Worm (Caenorhabditis elegans) whole organism, young adult: ENCODE measurements around the gene Y111B2A.12.
A peak's percentile ranks its signal among the peaks of the same experiment; 100 is the strongest.

ENCODE experiments used
- B0336.3 ChIP-seq: fragments of 200-800 bp; sonication (Bioruptor generic); IDR thresholded peaks from 2 replicates; pipeline ENCODE4 v1.3.6; 2022; ENCODE audit warnings: missing genetic modification characterization, missing compliant biosample characterization
- C06A6.2 ChIP-seq: fragments of 200-800 bp; sonication (Bioruptor generic); conservative IDR thresholded peaks from 2 replicates; pipeline ENCODE4 v1.3.6; 2022; ENCODE audit warnings: missing genetic modification characterization, missing compliant biosample characterization
- D2030.7 ChIP-seq: fragments of 200-800 bp; sonication (Bioruptor generic); IDR thresholded peaks from 2 replicates; pipeline ENCODE4 v1.3.6; 2022; ENCODE audit warnings: missing genetic modification reagents, missing genetic modification characterization, missing compliant biosample characterization
- F39B2.1 ChIP-seq: fragments of 200-800 bp; sonication (Bioruptor generic); IDR thresholded peaks from 2 replicates; pipeline ENCODE4 v1.3.6; 2022; ENCODE audit warnings: missing genetic modification reagents, missing genetic modification characterization, missing compliant biosample characterization
- F55B11.4 ChIP-seq: sonication (generic microtip); optimal IDR thresholded peaks from 2 replicates; lab custom pipeline; 2016; ENCODE audit warnings: missing compliant biosample characterization, missing genetic modification characterization, borderline replicate concordance; ENCODE audit not compliant: insufficient read depth
- F57A8.1 ChIP-seq: fragments of 200-800 bp; sonication (Bioruptor generic); optimal IDR thresholded peaks from 2 replicates; lab custom pipeline; 2018; ENCODE audit warnings: mild to moderate bottlenecking, missing genetic modification characterization, moderate library complexity, missing compliant biosample characterization
- Y53F4B.3 ChIP-seq: fragments of 200-800 bp; sonication (Bioruptor generic); IDR thresholded peaks from 2 replicates; pipeline ENCODE4 v1.3.6; 2022; ENCODE audit warnings: missing genetic modification reagents, missing genetic modification characterization, missing compliant biosample characterization
- Y79H2A.3 ChIP-seq: fragments of 200-800 bp; sonication (Bioruptor generic); conservative IDR thresholded peaks from 2 replicates; pipeline ENCODE4 v1.3.6; 2022; ENCODE audit warnings: missing genetic modification reagents, missing genetic modification characterization, missing compliant biosample characterization
- ZK185.1 ChIP-seq: sonication (generic microtip); optimal IDR thresholded peaks from 2 replicates; lab custom pipeline; 2016; ENCODE audit warnings: mild to moderate bottlenecking, missing genetic modification characterization, missing compliant biosample characterization; ENCODE audit not compliant: poor library complexity, severe bottlenecking
- ama-1 ChIP-seq, 3 experiments: fragments of 150-350 bp in 1 of 3; sonication (generic microtip) in 2 of 3; optimal IDR thresholded peaks; 2 replicates each; lab custom pipeline; 2014 to 2018; ENCODE audit warnings: missing biosample characterization in 2 of 3, missing genetic modification characterization in 2 of 3, missing genetic modification reagents in 2 of 3
- aptf-3 ChIP-seq: fragments of 200-800 bp; sonication (Bioruptor generic); IDR thresholded peaks from 2 replicates; pipeline ENCODE4 v1.3.6; 2022; ENCODE audit warnings: missing genetic modification characterization, missing compliant biosample characterization
- attf-3 ChIP-seq: fragments of 200-800 bp; sonication (Bioruptor generic); conservative IDR thresholded peaks from 2 replicates; pipeline ENCODE4 v1.3.6; 2022; ENCODE audit warnings: missing genetic modification reagents, missing genetic modification characterization, missing compliant biosample characterization
- attf-6 ChIP-seq: fragments of 200-800 bp; sonication (Bioruptor generic); IDR thresholded peaks from 2 replicates; pipeline ENCODE4 v1.3.6; 2022; ENCODE audit warnings: missing genetic modification reagents, missing genetic modification characterization, missing compliant biosample characterization
- bed-2 ChIP-seq: fragments of 200-800 bp; sonication (Bioruptor generic); IDR thresholded peaks from 2 replicates; pipeline ENCODE4 v1.3.6; 2022; ENCODE audit warnings: missing genetic modification reagents, missing genetic modification characterization, missing compliant biosample characterization
- ceh-100 ChIP-seq: fragments of 200-800 bp; sonication (Bioruptor generic); IDR thresholded peaks from 2 replicates; pipeline ENCODE4 v1.3.6; 2022; ENCODE audit warnings: missing genetic modification reagents, missing genetic modification characterization, missing compliant biosample characterization
- ceh-58 ChIP-seq: fragments of 200-800 bp; sonication (Bioruptor generic); IDR thresholded peaks from 2 replicates; pipeline ENCODE4 v1.3.6; 2022; ENCODE audit warnings: missing genetic modification characterization, missing compliant biosample characterization
- ceh-91 ChIP-seq: fragments of 200-800 bp; sonication (Bioruptor generic); IDR thresholded peaks from 2 replicates; pipeline ENCODE4 v1.3.6; 2022; ENCODE audit warnings: missing genetic modification reagents, missing genetic modification characterization, missing compliant biosample characterization
- efl-1 ChIP-seq: fragments of 150-350 bp; optimal IDR thresholded peaks from 2 replicates; lab custom pipeline; 2014; ENCODE audit warnings: missing biosample characterization, missing genetic modification reagents, missing genetic modification characterization
- fkh-3 ChIP-seq: sonication (generic microtip); optimal IDR thresholded peaks from 2 replicates; lab custom pipeline; 2016; ENCODE audit warnings: mild to moderate bottlenecking, missing genetic modification characterization, missing compliant biosample characterization
- him-1 ChIP-seq: sonication (generic microtip); optimal IDR thresholded peaks from 2 replicates; lab custom pipeline; 2016; ENCODE audit warnings: missing genotype, missing genetic modification reagents, missing genetic modification characterization, missing compliant biosample characterization
- hlh-26 ChIP-seq: fragments of 200-800 bp; sonication (Bioruptor generic); conservative IDR thresholded peaks from 2 replicates; pipeline ENCODE4 v1.3.6; 2022; ENCODE audit warnings: missing genetic modification reagents, missing genetic modification characterization, missing compliant biosample characterization
- hrde-1 ChIP-seq: sonication (generic microtip); optimal IDR thresholded peaks from 2 replicates; lab custom pipeline; 2016; ENCODE audit warnings: missing genetic modification characterization, mild to moderate bottlenecking, missing compliant biosample characterization, moderate library complexity, missing genotype, missing genetic modification reagents, borderline replicate concordance
- hsf-1 ChIP-seq: fragments of 200-800 bp; sonication (Bioruptor generic); IDR thresholded peaks from 2 replicates; pipeline ENCODE4 v1.3.6; 2022; ENCODE audit warnings: missing genetic modification reagents, missing genetic modification characterization, missing compliant biosample characterization
- lag-1 ChIP-seq: fragments of 200-800 bp; sonication (Bioruptor generic); IDR thresholded peaks from 2 replicates; pipeline ENCODE4 v1.3.6; 2022; ENCODE audit warnings: missing genetic modification reagents, missing genetic modification characterization, missing compliant biosample characterization
- let-526 ChIP-seq: fragments of 200-800 bp; sonication (Bioruptor generic); IDR thresholded peaks from 2 replicates; pipeline ENCODE4 v1.3.6; 2022; ENCODE audit warnings: missing genetic modification reagents, missing genetic modification characterization, missing compliant biosample characterization
- lir-1 ChIP-seq: fragments of 200-800 bp; sonication (Bioruptor generic); conservative IDR thresholded peaks from 2 replicates; pipeline ENCODE4 v1.3.6; 2022; ENCODE audit warnings: missing genetic modification reagents, missing genetic modification characterization, missing compliant biosample characterization
- mcd-1 ChIP-seq: fragments of 200-800 bp; sonication (Bioruptor generic); IDR thresholded peaks from 2 replicates; pipeline ENCODE4 v1.3.6; 2022; ENCODE audit warnings: missing genetic modification reagents, missing genetic modification characterization, missing compliant biosample characterization
- mel-28 ChIP-seq: sonication (generic microtip); optimal IDR thresholded peaks from 2 replicates; lab custom pipeline; 2016; ENCODE audit warnings: borderline replicate concordance, mild to moderate bottlenecking, missing genetic modification characterization, missing compliant biosample characterization
- mxl-1 ChIP-seq: sonication (generic microtip); optimal IDR thresholded peaks from 2 replicates; lab custom pipeline; 2016; ENCODE audit warnings: missing genetic modification characterization, missing compliant biosample characterization
- nfya-2 ChIP-seq: fragments of 200-800 bp; sonication (Bioruptor generic); IDR thresholded peaks from 2 replicates; pipeline ENCODE4 v1.3.6; 2022; ENCODE audit warnings: missing genetic modification reagents, missing genetic modification characterization, missing compliant biosample characterization
- nhr-120 ChIP-seq: fragments of 200-800 bp; sonication (Bioruptor generic); IDR thresholded peaks from 2 replicates; pipeline ENCODE4 v1.3.6; 2022; ENCODE audit warnings: missing genetic modification characterization, missing compliant biosample characterization
- nhr-80 ChIP-seq: sonication (generic microtip); optimal IDR thresholded peaks from 2 replicates; lab custom pipeline; 2016; ENCODE audit warnings: missing genetic modification characterization, missing compliant biosample characterization
- nhr-90 ChIP-seq: sonication (generic microtip); optimal IDR thresholded peaks from 2 replicates; lab custom pipeline; 2016; ENCODE audit warnings: missing genotype, mild to moderate bottlenecking, missing genetic modification characterization, missing compliant biosample characterization
- pbrm-1 ChIP-seq: fragments of 200-800 bp; sonication (Bioruptor generic); IDR thresholded peaks from 2 replicates; pipeline ENCODE4 v1.3.6; 2022; ENCODE audit warnings: missing genetic modification reagents, missing genetic modification characterization, missing compliant biosample characterization
- rec-8 ChIP-seq, 2 experiments: sonication (generic microtip); optimal IDR thresholded peaks; 2 replicates each; lab custom pipeline; 2016; ENCODE audit warnings: mild to moderate bottlenecking in 2 of 2, missing genetic modification characterization in 2 of 2, missing genetic modification reagents in 2 of 2, missing genotype in 2 of 2, missing biosample characterization in 1 of 2, missing compliant biosample characterization in 1 of 2, moderate library complexity in 1 of 2
- repo-1 ChIP-seq: sonication (generic microtip); optimal IDR thresholded peaks from 2 replicates; lab custom pipeline; 2017; ENCODE audit warnings: mild to moderate bottlenecking, missing genetic modification characterization, missing compliant biosample characterization
- sea-2 ChIP-seq: fragments of 200-800 bp; sonication (Bioruptor generic); IDR thresholded peaks from 2 replicates; pipeline ENCODE4 v1.3.6; 2022; ENCODE audit warnings: missing genetic modification characterization, missing compliant biosample characterization
- snpc-1.1 ChIP-seq: sonication (generic microtip); optimal IDR thresholded peaks from 2 replicates; lab custom pipeline; 2017; ENCODE audit warnings: missing genetic modification characterization, mild to moderate bottlenecking, missing compliant biosample characterization, antibody characterized with exemption, moderate library complexity, missing genotype, missing genetic modification reagents; ENCODE audit not compliant: insufficient read depth
- snpc-3.4 ChIP-seq: sonication (generic microtip); optimal IDR thresholded peaks from 2 replicates; lab custom pipeline; 2017; ENCODE audit warnings: missing genetic modification characterization, mild to moderate bottlenecking, missing compliant biosample characterization, antibody characterized with exemption, moderate library complexity, missing genotype, missing genetic modification reagents
- sptf-2 ChIP-seq: fragments of 200-800 bp; sonication (Bioruptor generic); optimal IDR thresholded peaks from 2 replicates; lab custom pipeline; 2018; ENCODE audit warnings: mild to moderate bottlenecking, missing genetic modification characterization, missing compliant biosample characterization
- xnd-1 ChIP-seq: sonication (generic microtip); optimal IDR thresholded peaks from 2 replicates; lab custom pipeline; 2016; ENCODE audit warnings: missing genotype, missing genetic modification reagents, missing genetic modification characterization, missing compliant biosample characterization
- zfh-2 ChIP-seq: fragments of 200-800 bp; sonication (Bioruptor generic); conservative IDR thresholded peaks from 2 replicates; pipeline ENCODE4 v1.3.6; 2022; ENCODE audit warnings: missing genetic modification reagents, missing genetic modification characterization, missing compliant biosample characterization
- zim-3 ChIP-seq: sonication (generic microtip); optimal IDR thresholded peaks from 2 replicates; lab custom pipeline; 2017; ENCODE audit warnings: mild to moderate bottlenecking, missing genetic modification characterization, moderate library complexity, missing compliant biosample characterization
- ztf-18 ChIP-seq: sonication (generic microtip); optimal IDR thresholded peaks from 2 replicates; lab custom pipeline; 2016; ENCODE audit warnings: missing genotype, mild to moderate bottlenecking, missing genetic modification characterization, missing compliant biosample characterization
- ztf-22 ChIP-seq: fragments of 200-800 bp; sonication (Bioruptor generic); optimal IDR thresholded peaks from 2 replicates; lab custom pipeline; 2018; ENCODE audit warnings: mild to moderate bottlenecking, missing genetic modification characterization, moderate library complexity, missing compliant biosample characterization
- ztf-25 ChIP-seq: fragments of 200-800 bp; sonication (Bioruptor generic); IDR thresholded peaks from 2 replicates; pipeline ENCODE4 v1.3.6; 2022; ENCODE audit warnings: missing genetic modification reagents, missing genetic modification characterization, missing compliant biosample characterization
- ztf-6 ChIP-seq: fragments of 200-800 bp; sonication (Bioruptor generic); IDR thresholded peaks from 2 replicates; pipeline ENCODE4 v1.3.6; 2022; ENCODE audit warnings: missing genetic modification reagents, missing genetic modification characterization, missing compliant biosample characterization

The Y111B2A.12 gene

DNA sequence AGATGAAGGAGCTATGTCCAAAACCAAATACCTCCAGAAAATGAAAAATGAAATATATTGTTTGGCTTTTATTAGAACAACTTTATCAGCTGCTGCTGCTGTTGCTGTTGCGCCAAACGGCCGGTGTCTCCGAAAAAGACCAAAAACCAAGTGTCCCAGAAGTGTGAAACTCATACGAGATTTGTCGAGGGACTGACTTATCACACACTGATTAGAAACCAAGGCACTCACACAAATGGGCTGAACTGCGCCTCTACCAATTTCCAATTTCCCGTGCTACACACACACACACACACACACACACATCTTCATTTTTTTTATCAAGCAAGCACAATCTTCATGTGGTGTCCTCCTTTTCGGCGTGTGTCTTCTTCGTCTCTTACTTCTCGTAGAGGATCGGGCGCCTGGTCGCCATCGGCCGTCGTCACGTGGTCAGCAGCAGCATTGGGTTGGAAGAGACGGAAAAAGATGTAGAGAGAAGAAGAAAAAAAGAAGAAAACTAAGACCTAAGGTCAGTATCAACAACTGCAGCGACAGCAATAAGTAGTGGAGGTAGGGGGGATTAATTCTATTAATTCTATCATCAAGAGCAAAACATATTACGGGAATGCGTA lies 40.9 kb upstream of the Y111B2A.12 start (continued):
- TF ChIP-seq Y53F4B.3 (GFP tag; lab: Robert Waterston, UW) (no peak), Y79H2A.3 (GFP tag; lab: Robert Waterston, UW) (no peak), ceh-100 (GFP tag; lab: Robert Waterston, UW) (0 out of 2 replicates have a peak, but pooled peaks have one; percentile 11), bed-2 (no peak), hrde-1 (tag; lab: Kevin White, UChicago) (no peak), nhr-80 (tag; lab: Kevin White, UChicago) (peak; percentile 92), ama-1 (optimal IDR thresholded peaks at IDR 0.05; lab: Kevin White, UChicago) (no peak), ama-1 (GFP tag; optimal IDR thresholded peaks at IDR 0.05; lab: Kevin White, UChicago) (no peak), zfh-2 (peak; percentile 86), mel-28 (tag; lab: Kevin White, UChicago) (no peak), aptf-3 (GFP tag; lab: Robert Waterston, UW) (no peak), nfya-2 (GFP tag; lab: Robert Waterston, UW) (no peak), ztf-22 (GFP tag; lab: Kevin White, UChicago) (peak; percentile 18), rec-8 (tag; optimal IDR thresholded peaks at IDR 0.05; lab: Kevin White, UChicago) (no peak), ztf-6 (GFP tag; lab: Robert Waterston, UW) (no peak), let-526 (no peak), F57A8.1 (no peak), lir-1 (GFP tag; lab: Robert Waterston, UW) (0 out of 2 replicates have a peak, but pooled peaks have one; percentile 45), pbrm-1 (GFP tag; lab: Robert Waterston, UW) (peak; percentile 66; the same call in 1 of the 2 replicates), nhr-90 (peak; percentile 18), ceh-91 (GFP tag; lab: Robert Waterston, UW) (no peak), efl-1 (no peak), F39B2.1 (GFP tag; lab: Robert Waterston, UW) (no peak), ztf-18 (no peak), xnd-1 (no peak), snpc-1.1 (tag; lab: Kevin White, UChicago) (no peak), ztf-25 (GFP tag; lab: Robert Waterston, UW) (no peak), F55B11.4 (no peak), ceh-58 (no peak), sea-2 (GFP tag; lab: Robert Waterston, UW) (no peak), ZK185.1 (no peak), hsf-1 (no peak), him-1 (no peak), B0336.3 (GFP tag; lab: Robert Waterston, UW) (peak; percentile 63), repo-1 (tag; lab: Kevin White, UChicago) (peak; percentile 31), mcd-1 (GFP tag; lab: Robert Waterston, UW) (peak; percentile 53; the same call in 1 of the 2 replicates), zim-3 (tag; lab: Kevin White, UChicago) (no peak), D2030.7 (GFP tag; lab: Robert Waterston, UW) (no peak), attf-3 (GFP tag; lab: Robert Waterston, UW) (no peak), C06A6.2 (0 out of 2 replicates have a peak, but pooled peaks have one; percentile 34), snpc-3.4 (no peak), hlh-26 (no peak), attf-6 (GFP tag; lab: Robert Waterston, UW) (no peak), sptf-2 (GFP tag; lab: Kevin White, UChicago) (no peak), fkh-3 (tag; lab: Kevin White, UChicago) (no peak), lag-1 (no peak), mxl-1 (tag; lab: Kevin White, UChicago) (no peak), nhr-120 (GFP tag; lab: Robert Waterston, UW) (no peak)
